Fruit fly (Drosophila melanogaster) whole organism, prepupa: ENCODE measurements around the gene CG45064.

Experiments used
- CG10669 ChIP-seq: fragments of 200-800 bp; sonication (Bioruptor generic); optimal IDR thresholded peaks from 3 replicates; lab custom pipeline; 2018; ENCODE audit warnings: missing biosample characterization, mild to moderate bottlenecking, missing genetic modification characterization, moderate library complexity
- CG11762 ChIP-seq: fragments of 200-800 bp; sonication (Bioruptor generic); optimal IDR thresholded peaks from 3 replicates; lab custom pipeline; 2016; ENCODE audit warnings: missing biosample characterization, missing genetic modification characterization; ENCODE audit not compliant: insufficient read depth
- CG1621 ChIP-seq: fragments of 200-800 bp; sonication (Bioruptor generic); optimal IDR thresholded peaks from 3 replicates; lab custom pipeline; 2018; ENCODE audit warnings: missing biosample characterization, mild to moderate bottlenecking, missing genetic modification characterization
- CG3032 ChIP-seq: fragments of 200-800 bp; optimal IDR thresholded peaks from 2 replicates; lab custom pipeline; 2019; ENCODE audit warnings: missing biosample characterization, mild to moderate bottlenecking, missing genetic modification characterization, moderate library complexity
- CG31627 ChIP-seq: fragments of 200-800 bp; sonication (Bioruptor generic); optimal IDR thresholded peaks from 3 replicates; lab custom pipeline; 2016; ENCODE audit warnings: missing biosample characterization, missing genetic modification characterization
- CG32006 ChIP-seq: fragments of 200-800 bp; sonication (Bioruptor generic); optimal IDR thresholded peaks from 3 replicates; lab custom pipeline; 2017; ENCODE audit warnings: missing biosample characterization, mild to moderate bottlenecking, missing genetic modification characterization
- CG34406 ChIP-seq: fragments of 200-800 bp; sonication (Bioruptor generic); optimal IDR thresholded peaks from 3 replicates; lab custom pipeline; 2016; ENCODE audit warnings: missing biosample characterization, missing genetic modification characterization
- CG3919 ChIP-seq: fragments of 200-800 bp; sonication (Bioruptor generic); optimal IDR thresholded peaks from 3 replicates; lab custom pipeline; 2016; ENCODE audit warnings: missing biosample characterization, missing genetic modification characterization
- CG6163 ChIP-seq: fragments of 200-800 bp; sonication (Bioruptor generic); IDR thresholded peaks from 3 replicates; pipeline ENCODE4 v1.3.6; 2022; ENCODE audit warnings: missing biosample characterization, missing genetic modification characterization
- CG6276 ChIP-seq: fragments of 200-800 bp; sonication (Bioruptor generic); optimal IDR thresholded peaks from 2 replicates; lab custom pipeline; 2017; ENCODE audit warnings: missing biosample characterization, mild to moderate bottlenecking, missing genetic modification characterization
- CG6792 ChIP-seq: fragments of 200-800 bp; sonication (Bioruptor generic); optimal IDR thresholded peaks from 3 replicates; lab custom pipeline; 2016; ENCODE audit warnings: missing biosample characterization, missing genetic modification characterization
- CG7368 ChIP-seq: fragments of 200-800 bp; sonication (Bioruptor generic); optimal IDR thresholded peaks from 3 replicates; lab custom pipeline; 2016; ENCODE audit warnings: missing biosample characterization, missing genetic modification characterization
- CG8119 ChIP-seq: fragments of 200-800 bp; sonication (Bioruptor generic); IDR thresholded peaks from 3 replicates; pipeline ENCODE4 v1.3.6; 2022; ENCODE audit warnings: missing biosample characterization, missing genetic modification characterization
- CG8319 ChIP-seq: fragments of 200-800 bp; sonication (Bioruptor generic); optimal IDR thresholded peaks from 3 replicates; lab custom pipeline; 2016; ENCODE audit warnings: missing biosample characterization, missing genetic modification characterization
- CG8632 ChIP-seq: fragments of 200-800 bp; sonication (Bioruptor generic); optimal IDR thresholded peaks from 3 replicates; lab custom pipeline; 2016; ENCODE audit warnings: missing biosample characterization, missing genetic modification characterization
- CG9139 ChIP-seq: fragments of 200-800 bp; sonication (Bioruptor generic); optimal IDR thresholded peaks from 3 replicates; lab custom pipeline; 2017; ENCODE audit warnings: missing biosample characterization, mild to moderate bottlenecking, missing genetic modification characterization
- Eip75B ChIP-seq: fragments of 200-800 bp; sonication (Bioruptor generic); optimal IDR thresholded peaks from 3 replicates; lab custom pipeline; 2016; ENCODE audit warnings: missing biosample characterization, missing genetic modification characterization
- Eip78C ChIP-seq: fragments of 200-800 bp; sonication (Bioruptor generic); peaks from one replicate; lab custom pipeline; 2016; ENCODE audit warnings: missing biosample characterization, missing genetic modification characterization
- Eip93F ChIP-seq: fragments of 200-800 bp; sonication (Bioruptor generic); optimal IDR thresholded peaks from 2 replicates; lab custom pipeline; 2016; ENCODE audit warnings: missing biosample characterization, mild to moderate bottlenecking, missing genetic modification characterization
- Gug ChIP-seq: fragments of 200-800 bp; sonication (Bioruptor generic); IDR thresholded peaks from 2 replicates; pipeline ENCODE4 v1.3.6; 2022; ENCODE audit warnings: missing biosample characterization, missing genetic modification characterization
- Hr39 ChIP-seq: fragments of 200-800 bp; sonication (Bioruptor generic); optimal IDR thresholded peaks from 2 replicates; lab custom pipeline; 2016; ENCODE audit warnings: missing biosample characterization, missing genetic modification characterization
- Hr4 ChIP-seq: fragments of 200-800 bp; sonication (Bioruptor generic); optimal IDR thresholded peaks from 3 replicates; lab custom pipeline; 2016; ENCODE audit warnings: missing biosample characterization, missing genetic modification characterization
- OdsH ChIP-seq: fragments of 200-800 bp; sonication (Bioruptor generic); optimal IDR thresholded peaks from 3 replicates; lab custom pipeline; 2016; ENCODE audit warnings: missing biosample characterization, missing genetic modification characterization
- Smox ChIP-seq: fragments of 200-800 bp; sonication (Bioruptor generic); optimal IDR thresholded peaks from 3 replicates; lab custom pipeline; 2016; ENCODE audit warnings: missing biosample characterization, missing genetic modification characterization
- Sox102F ChIP-seq: fragments of 200-800 bp; sonication (Bioruptor generic); optimal IDR thresholded peaks from 2 replicates; lab custom pipeline; 2016; ENCODE audit warnings: missing biosample characterization, mild to moderate bottlenecking, missing genetic modification characterization
- Sox14 ChIP-seq: fragments of 200-800 bp; sonication (Bioruptor generic); optimal IDR thresholded peaks from 3 replicates; lab custom pipeline; 2016; ENCODE audit warnings: missing biosample characterization, missing genetic modification characterization
- Sox15 ChIP-seq: fragments of 200-800 bp; sonication (Bioruptor generic); optimal IDR thresholded peaks from 3 replicates; lab custom pipeline; 2016; ENCODE audit warnings: missing biosample characterization, missing genetic modification characterization
- achi ChIP-seq: fragments of 200-800 bp; sonication (Bioruptor generic); optimal IDR thresholded peaks from 3 replicates; lab custom pipeline; 2016; ENCODE audit warnings: missing biosample characterization, missing genetic modification characterization
- dac ChIP-seq: fragments of 200-800 bp; sonication (Bioruptor generic); optimal IDR thresholded peaks from 2 replicates; lab custom pipeline; 2017; ENCODE audit warnings: missing biosample characterization, mild to moderate bottlenecking, missing genetic modification characterization
- dsx ChIP-seq: fragments of 200-800 bp; optimal IDR thresholded peaks from 3 replicates; lab custom pipeline; 2019; ENCODE audit warnings: missing biosample characterization, mild to moderate bottlenecking, missing genetic modification characterization, moderate library complexity; ENCODE audit not compliant: poor library complexity, severe bottlenecking
- eg ChIP-seq: fragments of 200-800 bp; sonication (Bioruptor generic); IDR thresholded peaks from 3 replicates; pipeline ENCODE4 v1.3.6; 2022; ENCODE audit warnings: missing biosample characterization, missing genetic modification characterization
- esn ChIP-seq: fragments of 200-800 bp; sonication (Bioruptor generic); optimal IDR thresholded peaks from 2 replicates; lab custom pipeline; 2016; ENCODE audit warnings: missing biosample characterization, mild to moderate bottlenecking, missing genetic modification characterization, moderate library complexity
- fd85E ChIP-seq: fragments of 200-800 bp; sonication (Bioruptor generic); optimal IDR thresholded peaks from 3 replicates; lab custom pipeline; 2016; ENCODE audit warnings: missing biosample characterization, missing genetic modification characterization
- net ChIP-seq: fragments of 200-800 bp; sonication (Bioruptor generic); optimal IDR thresholded peaks from 3 replicates; lab custom pipeline; 2016; ENCODE audit warnings: missing biosample characterization, missing genetic modification characterization
- pdm3 ChIP-seq: fragments of 200-800 bp; sonication (Bioruptor generic); optimal IDR thresholded peaks from 3 replicates; lab custom pipeline; 2016; ENCODE audit warnings: missing biosample characterization, missing genetic modification characterization
- salr ChIP-seq, 2 experiments: fragments of 200-800 bp; sonication (Bioruptor generic); optimal IDR thresholded peaks; 3 replicates each; lab custom pipeline; 2016 to 2018; ENCODE audit warnings: missing biosample characterization in 2 of 2, missing genetic modification characterization in 2 of 2, mild to moderate bottlenecking in 1 of 2
- spab ChIP-seq: fragments of 200-800 bp; sonication (Bioruptor generic); optimal IDR thresholded peaks from 2 replicates; lab custom pipeline; 2017; ENCODE audit warnings: missing biosample characterization, mild to moderate bottlenecking, missing genetic modification characterization, missing genetic modification reagents
- ss ChIP-seq, 2 experiments: fragments of 200-800 bp; sonication (Bioruptor generic); optimal IDR thresholded peaks; 2 replicates in 1 of 2; 3 replicates in 1 of 2; lab custom pipeline; 2017 to 2018; ENCODE audit warnings: mild to moderate bottlenecking in 2 of 2, missing biosample characterization in 2 of 2, missing genetic modification characterization in 2 of 2, moderate library complexity in 1 of 2
- vri ChIP-seq: fragments of 200-800 bp; sonication (Bioruptor generic); optimal IDR thresholded peaks from 3 replicates; lab custom pipeline; 2016; ENCODE audit warnings: missing biosample characterization, mild to moderate bottlenecking, missing genetic modification characterization

Gene CG45064

DNA sequence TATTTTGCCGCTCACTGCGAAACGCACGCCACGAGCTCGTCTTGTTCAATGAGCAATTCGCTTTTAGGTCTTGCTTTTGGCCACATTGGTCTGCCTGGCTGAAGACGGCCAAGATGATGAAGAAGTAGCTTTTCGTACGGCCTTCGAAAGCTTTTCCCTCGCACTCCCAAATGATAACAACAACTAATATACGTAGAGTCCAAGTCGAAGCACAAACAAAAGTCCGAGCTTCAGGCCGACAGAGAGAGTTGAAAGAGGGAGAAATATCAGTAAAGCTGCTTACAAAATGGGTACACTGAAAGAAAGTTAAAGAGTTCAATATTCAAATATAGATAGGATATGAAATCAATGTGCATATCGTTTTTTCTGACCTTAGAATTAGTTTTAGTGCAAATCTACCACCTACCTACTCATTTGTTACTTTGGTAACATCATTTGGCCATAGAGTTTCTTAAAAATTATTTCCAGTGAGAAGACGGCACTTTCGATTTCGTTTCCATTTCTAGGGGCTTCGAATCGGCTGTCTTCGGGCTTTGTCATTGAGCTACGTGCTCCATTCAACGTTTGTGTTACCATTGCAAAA, at the start of gene CG45064, which contains the start of gene CG45065 (continued):
- TF ChIP-seq CG11762 (GFP tag; lab: Kevin White, UChicago) (peak; percentile 85), salr (GFP tag; optimal IDR thresholded peaks at IDR 0.05; lab: Kevin White, UChicago) (peak in 1 of 2 experiments; percentile 57), fd85E (GFP tag; lab: Kevin White, UChicago) (peak; percentile 64), ss (GFP tag; optimal IDR thresholded peaks at IDR 0.05; lab: Kevin White, UChicago) (peak; percentile 17 to 70), Hr39 (peak; percentile 89), CG31627 (GFP tag; lab: Kevin White, UChicago) (peak; percentile 88), CG3919 (GFP tag; lab: Kevin White, UChicago) (peak; percentile 89), Sox15 (peak; percentile 86), pdm3 (peak; percentile 91)

DNA sequence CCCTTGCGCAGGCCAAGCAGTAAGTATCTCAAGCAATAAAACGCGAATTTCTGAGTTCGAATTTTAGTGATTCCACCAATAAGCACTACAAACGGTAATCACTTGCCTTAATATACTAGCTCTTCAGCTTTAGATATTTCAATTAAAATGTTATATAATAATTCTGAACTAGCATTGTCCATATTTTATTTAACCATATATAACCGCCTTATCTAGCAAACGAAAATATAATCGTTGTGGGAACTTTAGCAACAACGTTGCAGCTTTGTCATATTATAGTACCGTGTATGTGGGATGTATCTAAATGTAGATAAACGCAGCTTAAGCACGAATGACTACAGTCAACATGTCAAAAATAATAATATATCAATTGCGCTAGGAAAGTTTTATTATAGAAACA, 48.9 kb upstream of the CG45064 start:
- no peak for TF ChIP-seq ss (GFP tag; optimal IDR thresholded peaks at IDR 0.05; lab: Kevin White, UChicago)
- no peak for TF ChIP-seq CG3032
- TF ChIP-seq net (GFP tag; lab: Kevin White, UChicago), result no peak
- no peak for TF ChIP-seq CG1621 (tag; lab: Kevin White, UChicago)
- TF ChIP-seq CG8632 (GFP tag; lab: Kevin White, UChicago), result no peak
- no peak for TF ChIP-seq CG3919 (GFP tag; lab: Kevin White, UChicago)
- no peak for TF ChIP-seq Eip75B (GFP tag; lab: Kevin White, UChicago)
- no peak for TF ChIP-seq Smox (GFP tag; lab: Kevin White, UChicago)
- no peak for TF ChIP-seq Sox14 (GFP tag; lab: Kevin White, UChicago)
- TF ChIP-seq Sox15, result no peak
- no peak for TF ChIP-seq CG6276 (GFP tag; lab: Kevin White, UChicago)
- no peak for TF ChIP-seq Eip78C (GFP tag; lab: Kevin White, UChicago)
- no peak for TF ChIP-seq vri
- no peak for TF ChIP-seq Gug (GFP tag; lab: Robert Waterston, UW)
- no peak for TF ChIP-seq CG9139 (GFP tag; lab: Kevin White, UChicago)
- no peak for TF ChIP-seq dac
- TF ChIP-seq esn (GFP tag; lab: Kevin White, UChicago), result no peak
- TF ChIP-seq OdsH (GFP tag; lab: Kevin White, UChicago), result no peak

DNA sequence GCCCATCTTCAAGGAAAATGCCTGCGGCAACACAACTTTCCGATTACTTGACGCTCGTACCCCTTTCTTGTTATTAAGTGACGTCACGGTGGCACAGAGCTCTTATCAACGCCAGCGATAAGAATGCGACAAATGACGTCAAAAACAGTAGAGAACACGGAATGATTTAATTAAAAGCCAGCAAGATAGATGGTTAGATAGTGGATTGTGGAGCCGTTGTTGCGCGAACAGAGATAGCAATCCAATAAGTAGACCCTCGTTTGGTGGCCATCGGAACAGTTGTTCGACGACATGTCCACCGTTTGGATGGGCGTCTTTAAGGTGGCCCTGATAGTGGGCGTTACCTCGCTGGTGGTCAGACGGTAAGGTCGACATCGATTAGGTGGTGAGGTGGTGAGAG, 47.4 kb upstream of the CG45064 start:
- TF ChIP-seq Eip78C (GFP tag; lab: Kevin White, UChicago) (peak; percentile 34), CG31627 (GFP tag; lab: Kevin White, UChicago) (no peak), ss (GFP tag; optimal IDR thresholded peaks at IDR 0.05; lab: Kevin White, UChicago) (no peak), eg (no peak), vri (peak; percentile 42)
- TF ChIP-seq, all 60 proteins: peak for 2

DNA sequence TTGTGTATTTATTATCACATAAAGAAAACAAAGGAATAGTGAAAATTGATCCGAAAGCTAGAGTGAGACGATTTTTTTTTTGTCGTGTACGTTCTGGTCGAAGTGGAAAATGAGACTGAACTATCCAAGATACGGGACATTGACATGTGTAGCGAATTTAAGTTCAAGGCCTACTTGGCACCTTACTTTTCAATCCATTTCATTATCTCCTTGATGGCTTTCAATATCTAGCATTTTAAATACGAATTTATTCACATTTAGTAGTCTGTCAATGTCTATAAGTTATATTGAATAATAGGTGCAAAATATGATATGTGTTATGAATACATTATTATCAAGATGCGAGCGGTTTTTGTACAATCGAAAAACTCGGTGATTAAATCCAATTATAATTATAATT, 46.5 kb upstream of the CG45064 start, which contains the start of gene CG32591:
TSS of gene CG32591 (minus strand) at position 101 of the 400 bp plus-strand sequence.
- TF ChIP-seq Eip93F (GFP tag; lab: Kevin White, UChicago) (no peak), pdm3 (no peak), Eip75B (GFP tag; lab: Kevin White, UChicago) (no peak), Hr39 (no peak), Sox102F (no peak), CG7368 (GFP tag; lab: Kevin White, UChicago) (no peak), CG8319 (GFP tag; lab: Kevin White, UChicago) (no peak), net (GFP tag; lab: Kevin White, UChicago) (no peak), spab (GFP tag; lab: Kevin White, UChicago) (no peak), achi (GFP tag; lab: Kevin White, UChicago) (no peak), dsx (no peak), CG6163 (GFP tag; lab: Robert Waterston, UW) (no peak), Hr4 (GFP tag; lab: Kevin White, UChicago) (no peak), CG32006 (GFP tag; lab: Kevin White, UChicago) (no peak), CG6792 (no peak), CG8119 (no peak), CG34406 (no peak), CG10669 (GFP tag; lab: Kevin White, UChicago) (no peak), eg (no peak)
